Fruit fly (Drosophila melanogaster) whole organism, embryonic: ENCODE measurements around the gene Fign.

ENCODE experiments used
- Atf6 ChIP-seq: fragments of 200-800 bp; sonication (Bioruptor generic); IDR thresholded peaks from 2 replicates; pipeline ENCODE4 v1.3.6; 2022; ENCODE audit warnings: missing biosample characterization, missing genetic modification characterization
- Bteb2 ChIP-seq: fragments of 200-800 bp; sonication (Bioruptor generic); optimal IDR thresholded peaks from 2 replicates; lab custom pipeline; 2016; ENCODE audit warnings: missing biosample characterization, missing genetic modification characterization
- CG10366 ChIP-seq: fragments of 200-800 bp; sonication (Bioruptor generic); IDR thresholded peaks from 2 replicates; pipeline ENCODE4 v1.3.6; 2022; ENCODE audit warnings: missing biosample characterization, missing genetic modification characterization
- CG10462 ChIP-seq: fragments of 200-800 bp; sonication (Bioruptor generic); optimal IDR thresholded peaks from 2 replicates; lab custom pipeline; 2016; ENCODE audit warnings: missing biosample characterization, missing genetic modification characterization
- CG10543 ChIP-seq: fragments of 200-800 bp; sonication (Bioruptor generic); optimal IDR thresholded peaks from 3 replicates; lab custom pipeline; 2017; ENCODE audit warnings: missing biosample characterization, mild to moderate bottlenecking, missing genetic modification characterization, moderate library complexity
- CG11247 ChIP-seq: fragments of 200-800 bp; sonication (Bioruptor generic); IDR thresholded peaks from 2 replicates; pipeline ENCODE4 v1.3.6; 2022; ENCODE audit warnings: missing biosample characterization, missing genetic modification characterization
- CG12219 ChIP-seq: fragments of 200-800 bp; sonication (Bioruptor generic); optimal IDR thresholded peaks from 3 replicates; lab custom pipeline; 2018; ENCODE audit warnings: missing biosample characterization, mild to moderate bottlenecking, missing genetic modification characterization
- CG13296 ChIP-seq: fragments of 200-800 bp; sonication (Bioruptor generic); optimal IDR thresholded peaks from 3 replicates; lab custom pipeline; 2018; ENCODE audit warnings: missing biosample characterization, mild to moderate bottlenecking, missing genetic modification characterization
- CG15479 ChIP-seq: fragments of 200-800 bp; sonication (Bioruptor generic); optimal IDR thresholded peaks from 3 replicates; lab custom pipeline; 2019; ENCODE audit warnings: missing biosample characterization, mild to moderate bottlenecking, missing genetic modification characterization, moderate library complexity
- CG1792 ChIP-seq: fragments of 200-800 bp; sonication (Bioruptor generic); optimal IDR thresholded peaks from 2 replicates; lab custom pipeline; 2016; ENCODE audit warnings: missing biosample characterization, missing genetic modification characterization
- CG2678 ChIP-seq: fragments of 200-800 bp; sonication (Bioruptor generic); optimal IDR thresholded peaks from 3 replicates; lab custom pipeline; 2019; ENCODE audit warnings: missing biosample characterization, mild to moderate bottlenecking, missing genetic modification characterization, moderate library complexity
- CG30020 ChIP-seq: fragments of 200-800 bp; optimal IDR thresholded peaks from 2 replicates; lab custom pipeline; 2019; ENCODE audit warnings: missing biosample characterization, mild to moderate bottlenecking, missing genetic modification characterization, moderate library complexity
- CG31365 ChIP-seq: fragments of 200-800 bp; sonication (Bioruptor generic); optimal IDR thresholded peaks from 2 replicates; lab custom pipeline; 2018; ENCODE audit warnings: missing biosample characterization, mild to moderate bottlenecking, missing genetic modification characterization
- CG31441 ChIP-seq: fragments of 200-800 bp; sonication (Bioruptor generic); IDR thresholded peaks from 2 replicates; pipeline ENCODE4 v1.3.6; 2022; ENCODE audit warnings: missing biosample characterization, missing genetic modification characterization
- CG32772 ChIP-seq: fragments of 200-800 bp; sonication (Bioruptor generic); IDR thresholded peaks from 2 replicates; pipeline ENCODE4 v1.3.6; 2022; ENCODE audit warnings: missing biosample characterization, missing genetic modification characterization
- CG4820 ChIP-seq: fragments of 200-800 bp; sonication (Bioruptor generic); optimal IDR thresholded peaks from 3 replicates; lab custom pipeline; 2016; ENCODE audit warnings: missing biosample characterization, missing genetic modification characterization
- CG5953 ChIP-seq: fragments of 200-800 bp; sonication (Bioruptor generic); IDR thresholded peaks from 2 replicates; pipeline ENCODE4 v1.3.6; 2022; ENCODE audit warnings: missing biosample characterization, missing genetic modification characterization
- CG9215 ChIP-seq: fragments of 200-800 bp; sonication (Bioruptor generic); IDR thresholded peaks from 2 replicates; pipeline ENCODE4 v1.3.6; 2022; ENCODE audit warnings: missing biosample characterization, missing genetic modification characterization
- CrebB ChIP-seq: fragments of 200-800 bp; sonication (Bioruptor generic); optimal IDR thresholded peaks from 3 replicates; lab custom pipeline; 2018; ENCODE audit warnings: missing biosample characterization, mild to moderate bottlenecking, missing genetic modification characterization
- D ChIP-seq, 2 experiments: fragments of 200-800 bp in 1 of 2; fragments of >200 bp in 1 of 2; sonication (Bioruptor generic) in 1 of 2; optimal IDR thresholded peaks; 2 replicates in 1 of 2; 3 replicates in 1 of 2; lab custom pipeline; 2017; ENCODE audit warnings: mild to moderate bottlenecking in 1 of 2, missing biosample characterization in 1 of 2, missing genetic modification characterization in 1 of 2, missing genetic modification reagents in 1 of 2
- Dp ChIP-seq: fragments of 200-800 bp; sonication (Bioruptor generic); optimal IDR thresholded peaks from 2 replicates; lab custom pipeline; 2018; ENCODE audit warnings: missing biosample characterization, mild to moderate bottlenecking, missing genetic modification characterization, moderate library complexity
- Elba2 ChIP-seq: fragments of 200-800 bp; sonication (Bioruptor generic); optimal IDR thresholded peaks from 3 replicates; lab custom pipeline; 2016; ENCODE audit warnings: missing biosample characterization, missing genetic modification characterization
- Gug ChIP-seq: fragments of 200-800 bp; sonication (Bioruptor generic); IDR thresholded peaks from 4 replicates; pipeline ENCODE4 v1.3.6; 2022; ENCODE audit warnings: missing biosample characterization, missing genetic modification characterization
- MTF-1 ChIP-seq: fragments of 200-800 bp; sonication (Bioruptor generic); optimal IDR thresholded peaks from 2 replicates; lab custom pipeline; 2018; ENCODE audit warnings: missing biosample characterization, mild to moderate bottlenecking, missing genetic modification characterization, borderline replicate concordance
- Med ChIP-seq: fragments of 200-800 bp; sonication (Bioruptor generic); peaks from one replicate; lab custom pipeline; 2016; ENCODE audit warnings: missing biosample characterization, missing genetic modification characterization, mild to moderate bottlenecking, inconsistent platforms, moderate library complexity
- Meics ChIP-seq: fragments of 200-800 bp; sonication (Bioruptor generic); optimal IDR thresholded peaks from 2 replicates; lab custom pipeline; 2017; ENCODE audit warnings: missing biosample characterization, mild to moderate bottlenecking, missing genetic modification characterization
- NfI ChIP-seq: fragments of 200-800 bp; sonication (Bioruptor generic); optimal IDR thresholded peaks from 3 replicates; lab custom pipeline; 2018; ENCODE audit warnings: missing biosample characterization, mild to moderate bottlenecking, missing genetic modification characterization, moderate library complexity
- Oli ChIP-seq: fragments of 200-800 bp; sonication (Bioruptor generic); optimal IDR thresholded peaks from 2 replicates; lab custom pipeline; 2018; ENCODE audit warnings: missing biosample characterization, mild to moderate bottlenecking, missing genetic modification characterization, moderate library complexity
- Rx ChIP-seq: fragments of 200-800 bp; sonication (Bioruptor generic); IDR thresholded peaks from 2 replicates; pipeline ENCODE4 v1.3.6; 2022; ENCODE audit warnings: missing biosample characterization, missing genetic modification characterization
- ash1 ChIP-seq: fragments of 200-800 bp; sonication (Bioruptor generic); optimal IDR thresholded peaks from 2 replicates; lab custom pipeline; 2018; ENCODE audit warnings: missing biosample characterization, mild to moderate bottlenecking, missing genetic modification characterization
- az2 ChIP-seq: fragments of 200-800 bp; sonication (Bioruptor generic); optimal IDR thresholded peaks from 3 replicates; lab custom pipeline; 2016; ENCODE audit warnings: missing biosample characterization, missing genetic modification characterization
- bab2 ChIP-seq: fragments of 200-800 bp; sonication (Bioruptor generic); optimal IDR thresholded peaks from 2 replicates; lab custom pipeline; 2016; ENCODE audit warnings: missing biosample characterization, missing genetic modification characterization
- br ChIP-seq: fragments of >200 bp; optimal IDR thresholded peaks from 2 replicates; lab custom pipeline; 2017
- btn ChIP-seq: fragments of 200-800 bp; sonication (Bioruptor generic); optimal IDR thresholded peaks from 2 replicates; lab custom pipeline; 2016; ENCODE audit warnings: missing biosample characterization, missing genetic modification characterization
- cad ChIP-seq: fragments of >200 bp; optimal IDR thresholded peaks from 2 replicates; lab custom pipeline; 2017; ENCODE audit warnings: missing biosample characterization, missing genetic modification characterization
- crp ChIP-seq, 2 experiments: fragments of 200-800 bp; sonication (Bioruptor generic); optimal IDR thresholded peaks; 2 replicates in 1 of 2; 3 replicates in 1 of 2; lab custom pipeline; 2017; ENCODE audit warnings: missing biosample characterization in 2 of 2, missing genetic modification characterization in 2 of 2, mild to moderate bottlenecking in 1 of 2, moderate library complexity in 1 of 2
- fd64A ChIP-seq: fragments of 200-800 bp; sonication (Bioruptor generic); optimal IDR thresholded peaks from 3 replicates; lab custom pipeline; 2018; ENCODE audit warnings: missing biosample characterization, mild to moderate bottlenecking, missing genetic modification characterization
- gsb-n ChIP-seq: fragments of 200-800 bp; sonication (Bioruptor generic); optimal IDR thresholded peaks from 3 replicates; lab custom pipeline; 2018; ENCODE audit warnings: missing biosample characterization, mild to moderate bottlenecking, missing genetic modification characterization
- ind ChIP-seq: fragments of 200-800 bp; sonication (Bioruptor generic); optimal IDR thresholded peaks from 3 replicates; lab custom pipeline; 2016; ENCODE audit warnings: missing biosample characterization, missing genetic modification characterization
- jumu ChIP-seq: fragments of 200-800 bp; sonication (Bioruptor generic); optimal IDR thresholded peaks from 3 replicates; lab custom pipeline; 2016; ENCODE audit warnings: missing biosample characterization, missing genetic modification characterization
- knrl ChIP-seq: fragments of 200-800 bp; sonication (Bioruptor generic); IDR thresholded peaks from 3 replicates; pipeline ENCODE4 v1.3.6; 2022; ENCODE audit warnings: missing biosample characterization, missing genetic modification characterization; ENCODE audit not compliant: partially characterized antibody
- otp ChIP-seq: fragments of 200-800 bp; sonication (Bioruptor generic); IDR thresholded peaks from 3 replicates; pipeline ENCODE4, ENCODE4 v1.3.6; 2022; ENCODE audit warnings: missing biosample characterization, missing genetic modification characterization
- repo ChIP-seq: fragments of 200-800 bp; sonication (Bioruptor generic); optimal IDR thresholded peaks from 2 replicates; lab custom pipeline; 2016; ENCODE audit warnings: missing biosample characterization, missing genetic modification characterization
- slbo ChIP-seq: fragments of 200-800 bp; sonication (Bioruptor generic); IDR thresholded peaks from 2 replicates; pipeline ENCODE4 v1.3.6; 2022; ENCODE audit warnings: missing biosample characterization, missing genetic modification characterization
- tgo ChIP-seq: fragments of 200-800 bp; sonication (Bioruptor generic); IDR thresholded peaks from 3 replicates; pipeline ENCODE4 v1.3.6; 2022; ENCODE audit warnings: missing biosample characterization, missing genetic modification characterization
- tup ChIP-seq: fragments of 200-800 bp; sonication (Bioruptor generic); optimal IDR thresholded peaks from 2 replicates; lab custom pipeline; 2016; ENCODE audit warnings: missing biosample characterization, mild to moderate bottlenecking, missing genetic modification characterization, moderate library complexity
- usp ChIP-seq: fragments of >200 bp; optimal IDR thresholded peaks from 2 replicates; lab custom pipeline; 2017; ENCODE audit warnings: missing biosample characterization, missing genetic modification characterization
- vvl ChIP-seq: fragments of 200-800 bp; sonication (Bioruptor generic); IDR thresholded peaks from 2 replicates; pipeline ENCODE4 v1.3.6; 2022; ENCODE audit warnings: missing biosample characterization, missing genetic modification characterization
- wek ChIP-seq: fragments of 200-800 bp; sonication (Bioruptor generic); optimal IDR thresholded peaks from 3 replicates; lab custom pipeline; 2018; ENCODE audit warnings: missing biosample characterization, mild to moderate bottlenecking, missing genetic modification characterization, moderate library complexity
- yki ChIP-seq: fragments of >200 bp; optimal IDR thresholded peaks from 3 replicates; lab custom pipeline; 2018

Gene Fign

dm6 chr2L:3348146-3348747, 28.6 kb upstream of the Fign start (continued):
- TF ChIP-seq ash1 (GFP tag; lab: Kevin White, UChicago) (no peak), slbo (GFP tag; lab: Robert Waterston, UW) (peak; percentile 64), CrebB (peak; percentile 37), CG10462 (peak; percentile 46), MTF-1 (GFP tag; lab: Kevin White, UChicago) (peak; percentile 48), CG5953 (GFP tag; lab: Robert Waterston, UW) (peak; percentile 83), wek (GFP tag; lab: Kevin White, UChicago) (no peak), br (no peak), jumu (GFP tag; lab: Kevin White, UChicago) (peak; percentile 53), vvl (GFP tag; lab: Robert Waterston, UW) (peak; percentile 97), tgo (peak; percentile 84), D (optimal IDR thresholded peaks at IDR 0.05; lab: Kevin White, UChicago) (no peak), D (GFP tag; optimal IDR thresholded peaks at IDR 0.05; lab: Kevin White, UChicago) (peak; percentile 88), Med (peak; percentile 94), yki (lab: Kevin White, UChicago) (no peak), Bteb2 (GFP tag; lab: Kevin White, UChicago) (no peak), Dp (GFP tag; lab: Kevin White, UChicago) (no peak), Gug (GFP tag; lab: Robert Waterston, UW) (peak; percentile 81; the same call in 3 of the 4 replicates), crp (GFP tag; optimal IDR thresholded peaks at IDR 0.05; lab: Kevin White, UChicago) (peak in 1 of 2 experiments; percentile 13), cad (no peak), knrl (peak; percentile 49; the same call in 1 of the 3 replicates), ind (GFP tag; lab: Kevin White, UChicago) (peak; percentile 78), Oli (tag; lab: Kevin White, UChicago) (peak; percentile 82), CG1792 (GFP tag; lab: Kevin White, UChicago) (peak; percentile 44), btn (GFP tag; lab: Kevin White, UChicago) (peak; percentile 56), fd64A (GFP tag; lab: Kevin White, UChicago) (peak; percentile 70), Meics (GFP tag; lab: Kevin White, UChicago) (peak; percentile 50), Elba2 (no peak), CG32772 (GFP tag; lab: Robert Waterston, UW) (peak; percentile 92), CG4820 (GFP tag; lab: Kevin White, UChicago) (peak; percentile 67), Rx (peak; percentile 89), CG31365 (tag; lab: Kevin White, UChicago) (peak; percentile 28), CG15479 (GFP tag; lab: Kevin White, UChicago) (no peak), otp (GFP tag; lab: Robert Waterston, UW) (peak; percentile 93), CG12219 (GFP tag; lab: Kevin White, UChicago) (peak; percentile 73), bab2 (GFP tag; lab: Kevin White, UChicago) (peak; percentile 53), CG10366 (GFP tag; lab: Robert Waterston, UW) (peak; percentile 85), repo (peak; percentile 57), CG11247 (GFP tag; lab: Robert Waterston, UW) (peak; percentile 74), CG2678 (tag; lab: Kevin White, UChicago) (peak; percentile 87), az2 (GFP tag; lab: Kevin White, UChicago) (peak; percentile 80), CG10543 (GFP tag; lab: Kevin White, UChicago) (no peak), NfI (GFP tag; lab: Kevin White, UChicago) (peak; percentile 70), Atf6 (GFP tag; lab: Robert Waterston, UW) (peak; percentile 48; the same call in 1 of the 2 replicates), gsb-n (tag; lab: Kevin White, UChicago) (peak; percentile 81), usp (GFP tag; lab: Kevin White, UChicago) (no peak), CG30020 (tag; lab: Kevin White, UChicago) (no peak), CG13296 (GFP tag; lab: Kevin White, UChicago) (no peak), tup (GFP tag; lab: Kevin White, UChicago) (no peak), CG31441 (GFP tag; lab: Robert Waterston, UW) (peak; percentile 88), CG9215 (GFP tag; lab: Robert Waterston, UW) (peak; percentile 29; the same call in 1 of the 2 replicates)
